Worm (Caenorhabditis elegans): Measurements from ENCODE around the gene mrpl-41.

Gene mrpl-41

DNA sequence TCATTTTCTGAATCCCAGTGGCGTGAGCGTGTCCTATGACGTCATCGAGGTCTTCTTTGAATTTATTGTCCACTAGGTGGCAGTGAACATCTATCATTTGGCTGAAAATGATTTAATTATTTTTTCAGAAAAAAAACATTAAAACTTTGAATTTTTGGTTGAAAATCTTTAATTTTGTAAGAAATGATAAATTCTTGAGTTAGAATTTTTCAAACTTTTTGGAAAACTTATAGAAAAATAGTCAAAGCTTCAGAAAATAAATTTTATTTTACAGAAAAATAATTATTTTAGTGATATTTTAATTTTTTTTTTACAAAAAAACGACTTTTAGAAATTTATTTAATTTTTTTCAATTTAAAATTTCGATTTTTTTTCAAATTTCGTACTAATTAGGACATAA lies 10.1 kb upstream of the mrpl-41 start, which contains the start of gene B0432.8:
TSS of gene B0432.8 (minus strand) at position 101 of the 400 bp plus-strand sequence.
- no peak for TF ChIP-seq zag-1 (tag; optimal IDR thresholded peaks at IDR 0.05)
- no peak for TF ChIP-seq ceh-82 (tag; optimal IDR thresholded peaks at IDR 0.05)
- TF ChIP-seq R02D3.7 (tag; optimal IDR thresholded peaks at IDR 0.05), result no peak
- TF ChIP-seq mab-5 (tag; optimal IDR thresholded peaks at IDR 0.05), result no peak
- TF ChIP-seq ztf-11 (tag; optimal IDR thresholded peaks at IDR 0.05), result no peak
- no peak for TF ChIP-seq peb-1 (tag; optimal IDR thresholded peaks at IDR 0.05)
- no peak for TF ChIP-seq C34F6.9 (tag; optimal IDR thresholded peaks at IDR 0.05)
- no peak for TF ChIP-seq nhr-237 (tag; optimal IDR thresholded peaks at IDR 0.05)
- TF ChIP-seq skn-1 (tag; optimal IDR thresholded peaks at IDR 0.05), result no peak

DNA sequence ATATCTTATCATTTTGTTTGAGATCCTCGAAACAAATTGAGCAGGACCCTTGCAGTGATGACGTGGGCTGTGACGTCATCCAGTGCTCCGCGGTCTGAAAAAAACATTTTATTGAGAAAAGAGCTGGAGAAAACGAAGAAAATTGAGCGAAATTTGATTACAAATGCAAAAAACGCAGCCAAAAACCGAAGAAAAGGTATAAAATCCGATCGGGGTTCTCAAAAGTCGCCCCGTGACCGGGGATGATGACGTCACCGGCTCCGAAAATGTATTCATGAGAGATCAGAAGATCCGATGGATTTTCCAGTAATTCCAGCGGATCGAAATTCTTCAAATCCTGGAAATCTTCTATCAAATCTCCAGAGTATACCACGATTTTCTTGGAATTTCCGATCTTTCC lies 6.3 kb upstream of the mrpl-41 start, which contains the start of gene trul-1:
TSS of gene trul-1 (minus strand) at position 101 of the 400 bp plus-strand sequence.
- TF ChIP-seq ZK546.5 (tag; optimal IDR thresholded peaks at IDR 0.05), result no peak
- TF ChIP-seq unc-39 (tag; optimal IDR thresholded peaks at IDR 0.05), result no peak
- TF ChIP-seq lin-13 (GFP tag; optimal IDR thresholded peaks at IDR 0.05), result no peak
- TF ChIP-seq mab-5 (tag; optimal IDR thresholded peaks at IDR 0.05), result no peak
- TF ChIP-seq ceh-82 (tag; optimal IDR thresholded peaks at IDR 0.05), result no peak
- no peak for TF ChIP-seq unc-62 (GFP tag; optimal IDR thresholded peaks at IDR 0.05)
- no peak for TF ChIP-seq elt-1 (tag; optimal IDR thresholded peaks at IDR 0.05)
- no peak for TF ChIP-seq peb-1 (tag; optimal IDR thresholded peaks at IDR 0.05)
- no peak for TF ChIP-seq snpc-4 (tag; optimal IDR thresholded peaks at IDR 0.05)
- no peak for TF ChIP-seq gmeb-1 (tag; optimal IDR thresholded peaks at IDR 0.05)
- no peak for TF ChIP-seq aly-2 (tag; optimal IDR thresholded peaks at IDR 0.05)
- TF ChIP-seq skn-1 (tag; optimal IDR thresholded peaks at IDR 0.05), result no peak
- TF ChIP-seq crh-2 (tag; optimal IDR thresholded peaks at IDR 0.05), result no peak
- no peak for TF ChIP-seq C34F6.9 (tag; optimal IDR thresholded peaks at IDR 0.05)
- no peak for TF ChIP-seq R02D3.7 (tag; optimal IDR thresholded peaks at IDR 0.05)
- TF ChIP-seq dmd-4 (tag; optimal IDR thresholded peaks at IDR 0.05), result no peak
- no peak for TF ChIP-seq egl-27 (tag; optimal IDR thresholded peaks at IDR 0.05)
- TF ChIP-seq nhr-10 (tag; optimal IDR thresholded peaks at IDR 0.05), result no peak
- TF ChIP-seq mbf-1 (tag; optimal IDR thresholded peaks at IDR 0.05), result no peak
- no peak for TF ChIP-seq nhr-6 (tag; optimal IDR thresholded peaks at IDR 0.05)

DNA sequence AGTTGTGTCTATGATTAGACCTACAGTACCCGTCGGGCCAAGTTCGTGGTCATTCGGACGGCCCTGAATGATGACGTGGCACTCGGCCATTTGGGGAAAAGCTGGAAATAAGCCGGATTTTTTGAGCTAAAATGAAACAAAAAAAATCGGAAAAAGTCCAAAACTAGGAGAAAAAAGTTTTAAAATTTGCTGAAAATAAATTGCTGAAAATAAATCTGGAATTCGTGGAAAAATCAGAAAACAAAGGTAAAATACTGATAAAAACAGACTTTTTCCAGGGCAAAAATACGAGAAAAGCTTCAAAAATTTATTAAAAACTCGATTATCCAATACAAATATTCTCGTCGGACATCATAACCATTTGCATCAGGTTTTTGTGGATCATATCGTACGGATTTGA lies 5.1 kb upstream of the mrpl-41 start, which contains the start of gene B0432.9:
TSS of gene B0432.9 (minus strand) at position 101 of the 400 bp plus-strand sequence.
- TF ChIP-seq R02D3.7 (tag; optimal IDR thresholded peaks at IDR 0.05), result no peak
- no peak for TF ChIP-seq nhr-11 (tag; optimal IDR thresholded peaks at IDR 0.05)
- no peak for TF ChIP-seq peb-1 (tag; optimal IDR thresholded peaks at IDR 0.05)
- no peak for TF ChIP-seq Y55F3AM.14 (GFP tag; optimal IDR thresholded peaks at IDR 0.05)
- no peak for TF ChIP-seq unc-55 (GFP tag; optimal IDR thresholded peaks at IDR 0.05)

DNA sequence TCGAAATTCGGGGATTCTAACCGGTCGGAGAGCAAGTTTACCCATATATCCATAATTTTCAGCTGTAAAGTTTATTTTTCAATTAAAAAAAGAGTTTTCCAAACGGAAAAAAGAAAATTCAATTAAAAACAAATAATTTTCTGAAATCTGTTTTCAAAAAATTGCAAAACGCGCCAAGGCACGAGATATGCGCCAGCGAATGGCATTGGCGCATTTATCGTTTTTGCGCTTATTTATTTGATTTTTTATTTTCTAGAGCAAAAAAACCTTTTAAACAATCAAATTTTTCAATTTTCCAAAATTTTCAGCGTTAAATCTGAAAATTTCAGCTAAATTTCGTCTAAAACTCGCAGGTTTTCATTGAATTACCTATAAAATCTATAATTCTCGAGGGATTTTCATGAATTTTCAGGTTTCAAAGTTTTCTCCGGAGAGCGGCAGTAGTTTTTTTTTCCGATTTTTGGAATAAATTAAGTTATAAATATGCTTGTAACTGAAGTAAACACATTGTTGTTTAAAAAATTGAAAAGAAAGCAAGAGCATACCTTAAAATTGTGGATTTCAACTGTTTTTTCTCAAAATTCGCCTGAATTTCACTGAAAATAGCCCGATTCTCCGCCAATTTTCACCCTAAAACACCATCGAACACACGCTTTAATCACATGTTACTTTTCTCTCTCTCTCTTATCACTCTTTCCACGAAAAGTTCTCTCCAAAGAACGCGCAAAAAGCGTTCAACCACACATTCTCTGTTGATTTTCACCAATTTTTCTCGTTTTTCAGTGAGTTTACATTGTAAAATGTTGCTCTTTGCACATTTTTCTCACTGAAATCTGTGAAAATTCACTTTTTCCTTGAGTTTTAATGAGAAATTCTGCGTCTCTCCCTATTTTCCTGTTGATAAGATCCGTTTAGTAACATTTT lies 2.9 kb upstream of the mrpl-41 start, which contains the start of gene B0432.10:
TSS of gene B0432.10 (minus strand) at position 649 of the 924 bp plus-strand sequence.
- TF ChIP-seq ceh-82 (tag; optimal IDR thresholded peaks at IDR 0.05) (no peak), F13H6.1 (tag; optimal IDR thresholded peaks at IDR 0.05) (peak; percentile 74), nhr-10 (tag; optimal IDR thresholded peaks at IDR 0.05) (no peak), mdl-1 (tag; optimal IDR thresholded peaks at IDR 0.05) (peak in 1 of 2 experiments; percentile 4), lin-13 (GFP tag; optimal IDR thresholded peaks at IDR 0.05) (peak; percentile 87), snpc-4 (tag; optimal IDR thresholded peaks at IDR 0.05) (peak; percentile 60), sem-4 (tag; optimal IDR thresholded peaks at IDR 0.05) (peak; percentile 77), dmd-4 (tag; optimal IDR thresholded peaks at IDR 0.05) (no peak), fos-1 (tag; optimal IDR thresholded peaks at IDR 0.05) (peak; percentile 47), ztf-4 (tag; optimal IDR thresholded peaks at IDR 0.05) (no peak), ztf-11 (tag; optimal IDR thresholded peaks at IDR 0.05) (no peak), nhr-12 (tag; optimal IDR thresholded peaks at IDR 0.05) (no peak), nhr-6 (tag; optimal IDR thresholded peaks at IDR 0.05) (peak; percentile 78), ama-1 (optimal IDR thresholded peaks at IDR 0.05) (no peak), elt-1 (tag; optimal IDR thresholded peaks at IDR 0.05) (no peak), aly-2 (tag; optimal IDR thresholded peaks at IDR 0.05) (no peak), skn-1 (tag; optimal IDR thresholded peaks at IDR 0.05) (no peak), ceh-16 (tag; optimal IDR thresholded peaks at IDR 0.05) (peak; percentile 19), nhr-11 (tag; optimal IDR thresholded peaks at IDR 0.05) (no peak), C34F6.9 (tag; optimal IDR thresholded peaks at IDR 0.05) (peak; percentile 96), nhr-23 (tag; optimal IDR thresholded peaks at IDR 0.05) (no peak), nhr-21 (tag; optimal IDR thresholded peaks at IDR 0.05) (peak; percentile 63), mab-5 (tag; optimal IDR thresholded peaks at IDR 0.05) (peak; percentile 71), lin-11 (tag; optimal IDR thresholded peaks at IDR 0.05) (peak; percentile 63), nhr-129 (tag; optimal IDR thresholded peaks at IDR 0.05) (peak; percentile 58), gmeb-1 (tag; optimal IDR thresholded peaks at IDR 0.05) (peak; percentile 97), nhr-237 (tag; optimal IDR thresholded peaks at IDR 0.05) (peak; percentile 40), nhr-77 (tag; optimal IDR thresholded peaks at IDR 0.05) (peak; percentile 37), nhr-25 (tag; optimal IDR thresholded peaks at IDR 0.05) (peak; percentile 82), ztf-1 (GFP tag; conservative IDR thresholded peaks at IDR 0.05) (no peak), unc-62 (GFP tag; optimal IDR thresholded peaks at IDR 0.05) (no peak), peb-1 (tag; optimal IDR thresholded peaks at IDR 0.05) (no peak), elt-3 (tag; optimal IDR thresholded peaks at IDR 0.05) (no peak), crh-2 (tag; optimal IDR thresholded peaks at IDR 0.05) (peak; percentile 81), R02D3.7 (tag; optimal IDR thresholded peaks at IDR 0.05) (peak; percentile 8), zag-1 (tag; optimal IDR thresholded peaks at IDR 0.05) (peak; percentile 17), egl-27 (tag; optimal IDR thresholded peaks at IDR 0.05) (peak; percentile 81)
